Worm (Caenorhabditis elegans): ENCODE measurements around the gene T06E6.1.

- TF ChIP-seq snpc-4 (tag; optimal IDR thresholded peaks at IDR 0.05) (no peak), lin-13 (tag; optimal IDR thresholded peaks at IDR 0.05) (no peak)
Measured at ce11 chrV:15398728-15399127, 4.0 kb upstream of the T06E6.1 start, which contains the start of gene fbxa-199.

Data from whole organism, mixed stage, embryonic.